Fruit fly (Drosophila melanogaster) whole organism, embryonic: ENCODE measurements around the gene Hip14.

Experiments used
- Atf3 ChIP-seq: fragments of 200-800 bp; sonication (Bioruptor generic); optimal IDR thresholded peaks from 3 replicates; lab custom pipeline; 2016; ENCODE audit warnings: missing biosample characterization, missing genetic modification characterization
- CG11560 ChIP-seq: fragments of 200-800 bp; sonication (Bioruptor generic); IDR thresholded peaks from 3 replicates; pipeline ENCODE4 v1.3.6; 2022; ENCODE audit warnings: missing biosample characterization, missing genetic modification characterization
- CG11696 ChIP-seq: fragments of 200-800 bp; sonication (Bioruptor generic); IDR thresholded peaks from 2 replicates; pipeline ENCODE4 v1.3.6; 2022; ENCODE audit warnings: missing biosample characterization, missing genetic modification characterization
- CG12104 ChIP-seq: fragments of 200-800 bp; sonication (Bioruptor generic); optimal IDR thresholded peaks from 3 replicates; lab custom pipeline; 2016; ENCODE audit warnings: missing biosample characterization, missing genetic modification characterization
- CG17385 ChIP-seq: fragments of 200-800 bp; sonication (Bioruptor generic); optimal IDR thresholded peaks from 3 replicates; lab custom pipeline; 2018; ENCODE audit warnings: missing biosample characterization, mild to moderate bottlenecking, missing genetic modification characterization
- CG2875 ChIP-seq: fragments of 200-800 bp; sonication (Bioruptor generic); optimal IDR thresholded peaks from 2 replicates; lab custom pipeline; 2017; ENCODE audit warnings: missing biosample characterization, mild to moderate bottlenecking, missing genetic modification characterization, missing genetic modification reagents
- CG3407 ChIP-seq: fragments of 200-800 bp; sonication (Bioruptor generic); optimal IDR thresholded peaks from 2 replicates; lab custom pipeline; 2018; ENCODE audit warnings: missing biosample characterization, mild to moderate bottlenecking, missing genetic modification characterization
- CG43689 ChIP-seq: fragments of 200-800 bp; sonication (Bioruptor generic); IDR thresholded peaks from 2 replicates; pipeline ENCODE4 v1.3.6; 2022; ENCODE audit warnings: missing biosample characterization, missing genetic modification characterization
- CG6272 ChIP-seq: fragments of 200-800 bp; sonication (Bioruptor generic); IDR thresholded peaks from 2 replicates; pipeline ENCODE4 v1.3.6; 2022; ENCODE audit warnings: missing biosample characterization, missing genetic modification characterization
- CG6854 ChIP-seq: fragments of 200-800 bp; sonication (Bioruptor generic); optimal IDR thresholded peaks from 3 replicates; lab custom pipeline; 2017; ENCODE audit warnings: missing biosample characterization, mild to moderate bottlenecking, missing genetic modification characterization
- CG8924 ChIP-seq: fragments of 200-800 bp; optimal IDR thresholded peaks from 3 replicates; lab custom pipeline; 2019; ENCODE audit warnings: missing biosample characterization, mild to moderate bottlenecking, missing genetic modification characterization, moderate library complexity
- CTCF ChIP-seq: fragments of 200-800 bp; sonication (Bioruptor generic); optimal IDR thresholded peaks from 2 replicates; lab custom pipeline; 2017; ENCODE audit warnings: missing biosample characterization, mild to moderate bottlenecking, missing genetic modification characterization, moderate library complexity
- Chrac-16 ChIP-seq: fragments of 200-800 bp; sonication (Bioruptor generic); optimal IDR thresholded peaks from 3 replicates; lab custom pipeline; 2016; ENCODE audit warnings: missing biosample characterization, missing genetic modification characterization
- D19A ChIP-seq: fragments of 200-800 bp; optimal IDR thresholded peaks from 3 replicates; lab custom pipeline; 2019; ENCODE audit warnings: missing biosample characterization, mild to moderate bottlenecking, missing genetic modification characterization, moderate library complexity
- Doc3 ChIP-seq: fragments of 200-800 bp; sonication (Bioruptor generic); IDR thresholded peaks from 3 replicates; pipeline ENCODE4 v1.3.6; 2022; ENCODE audit warnings: missing biosample characterization, missing genetic modification characterization; ENCODE audit not compliant: partially characterized antibody
- Fer1 ChIP-seq: fragments of 200-800 bp; sonication (Bioruptor generic); optimal IDR thresholded peaks from 2 replicates; lab custom pipeline; 2017; ENCODE audit warnings: missing biosample characterization, mild to moderate bottlenecking, missing genetic modification characterization
- Fer3 ChIP-seq: fragments of 200-800 bp; sonication (Bioruptor generic); optimal IDR thresholded peaks from 2 replicates; lab custom pipeline; 2018; ENCODE audit warnings: missing biosample characterization, mild to moderate bottlenecking, missing genetic modification characterization, moderate library complexity
- H2.0 ChIP-seq: fragments of 200-800 bp; sonication (Bioruptor generic); IDR thresholded peaks from 2 replicates; pipeline ENCODE4 v1.3.6; 2022; ENCODE audit warnings: missing biosample characterization, missing genetic modification characterization
- HHEX ChIP-seq: fragments of 200-800 bp; sonication (Bioruptor generic); optimal IDR thresholded peaks from 3 replicates; lab custom pipeline; 2017; ENCODE audit warnings: missing biosample characterization, mild to moderate bottlenecking, missing genetic modification characterization, missing genetic modification reagents
- HLH4C ChIP-seq: fragments of 200-800 bp; sonication (Bioruptor generic); IDR thresholded peaks from 3 replicates; pipeline ENCODE4 v1.3.6; 2022; ENCODE audit warnings: missing biosample characterization, missing genetic modification characterization; ENCODE audit not compliant: partially characterized antibody
- HLH54F ChIP-seq: fragments of 200-800 bp; sonication (Bioruptor generic); optimal IDR thresholded peaks from 3 replicates; lab custom pipeline; 2016; ENCODE audit warnings: missing biosample characterization, missing genetic modification characterization
- Hand ChIP-seq: fragments of 200-800 bp; sonication (Bioruptor generic); optimal IDR thresholded peaks from 2 replicates; lab custom pipeline; 2017; ENCODE audit warnings: mild to moderate bottlenecking, missing biosample characterization, missing genetic modification reagents, missing genetic modification characterization
- HmgD ChIP-seq: fragments of 200-800 bp; sonication (Bioruptor generic); optimal IDR thresholded peaks from 3 replicates; lab custom pipeline; 2016; ENCODE audit warnings: missing biosample characterization, missing genetic modification characterization
- HmgZ ChIP-seq: fragments of 200-800 bp; sonication (Bioruptor generic); optimal IDR thresholded peaks from 2 replicates; lab custom pipeline; 2018; ENCODE audit warnings: missing biosample characterization, mild to moderate bottlenecking, missing genetic modification characterization
- Jarid2 ChIP-seq: fragments of 200-800 bp; sonication (Bioruptor generic); optimal IDR thresholded peaks from 3 replicates; lab custom pipeline; 2017; ENCODE audit warnings: mild to moderate bottlenecking, missing biosample characterization, missing genetic modification reagents, missing genetic modification characterization
- Kr ChIP-seq: fragments of 200-800 bp; sonication (Bioruptor generic); optimal IDR thresholded peaks from 2 replicates; lab custom pipeline; 2017; ENCODE audit warnings: missing biosample characterization, mild to moderate bottlenecking, missing genetic modification characterization
- Lim3 ChIP-seq: fragments of 200-800 bp; sonication (Bioruptor generic); IDR thresholded peaks from 2 replicates; pipeline ENCODE4 v1.3.6; 2022; ENCODE audit warnings: missing biosample characterization, missing genetic modification characterization
- Ravus ChIP-seq: fragments of 200-800 bp; sonication (Bioruptor generic); IDR thresholded peaks from 2 replicates; pipeline ENCODE4 v1.3.6; 2022; ENCODE audit warnings: missing biosample characterization, missing genetic modification characterization
- ap ChIP-seq: fragments of 200-800 bp; sonication (Bioruptor generic); IDR thresholded peaks from 2 replicates; pipeline ENCODE4 v1.3.6; 2022; ENCODE audit warnings: missing biosample characterization, missing genetic modification characterization
- ash1 ChIP-seq: fragments of 200-800 bp; sonication (Bioruptor generic); optimal IDR thresholded peaks from 2 replicates; lab custom pipeline; 2018; ENCODE audit warnings: missing biosample characterization, mild to moderate bottlenecking, missing genetic modification characterization
- bcd ChIP-seq: fragments of 200-800 bp; sonication (Bioruptor generic); optimal IDR thresholded peaks from 2 replicates; lab custom pipeline; 2017; ENCODE audit warnings: missing biosample characterization, mild to moderate bottlenecking, missing genetic modification characterization
- bigmax ChIP-seq: fragments of 200-800 bp; sonication (Bioruptor generic); optimal IDR thresholded peaks from 2 replicates; lab custom pipeline; 2018; ENCODE audit warnings: missing biosample characterization, mild to moderate bottlenecking, missing genetic modification characterization
- br ChIP-seq: fragments of >200 bp; optimal IDR thresholded peaks from 2 replicates; lab custom pipeline; 2017
- bsh ChIP-seq, 2 experiments: fragments of 200-800 bp; sonication (Bioruptor generic); optimal IDR thresholded peaks; 2 replicates each; lab custom pipeline; 2017 to 2018; ENCODE audit warnings: mild to moderate bottlenecking in 2 of 2, missing biosample characterization in 2 of 2, missing genetic modification characterization in 2 of 2, moderate library complexity in 1 of 2
- crp ChIP-seq, 2 experiments: fragments of 200-800 bp; sonication (Bioruptor generic); optimal IDR thresholded peaks; 2 replicates in 1 of 2; 3 replicates in 1 of 2; lab custom pipeline; 2017; ENCODE audit warnings: missing biosample characterization in 2 of 2, missing genetic modification characterization in 2 of 2, mild to moderate bottlenecking in 1 of 2, moderate library complexity in 1 of 2
- fd3F ChIP-seq: fragments of 200-800 bp; sonication (Bioruptor generic); optimal IDR thresholded peaks from 2 replicates; lab custom pipeline; 2018; ENCODE audit warnings: missing biosample characterization, mild to moderate bottlenecking, missing genetic modification characterization, moderate library complexity
- gcm2 ChIP-seq: fragments of 200-800 bp; sonication (Bioruptor generic); optimal IDR thresholded peaks from 2 replicates; lab custom pipeline; 2016; ENCODE audit warnings: missing biosample characterization, missing genetic modification characterization
- ham ChIP-seq: fragments of 200-800 bp; sonication (Bioruptor generic); IDR thresholded peaks from 2 replicates; pipeline ENCODE4 v1.3.6; 2022; ENCODE audit warnings: missing biosample characterization, missing genetic modification characterization
- hbn ChIP-seq: fragments of 200-800 bp; sonication (Bioruptor generic); IDR thresholded peaks from 2 replicates; pipeline ENCODE4 v1.3.6; 2022; ENCODE audit warnings: missing biosample characterization, missing genetic modification characterization; ENCODE audit not compliant: partially characterized antibody
- her ChIP-seq: fragments of 200-800 bp; sonication (Bioruptor generic); optimal IDR thresholded peaks from 2 replicates; lab custom pipeline; 2016; ENCODE audit warnings: missing biosample characterization, missing genetic modification characterization
- lbe ChIP-seq: fragments of 200-800 bp; sonication (Bioruptor generic); optimal IDR thresholded peaks from 2 replicates; lab custom pipeline; 2016; ENCODE audit warnings: missing biosample characterization, mild to moderate bottlenecking, missing genetic modification characterization
- lov ChIP-seq, 2 experiments: fragments of 200-800 bp in 1 of 2; fragments of >200 bp in 1 of 2; sonication (Bioruptor generic) in 1 of 2; IDR thresholded peaks in 1 of 2; optimal IDR thresholded peaks in 1 of 2; 2 replicates in 1 of 2; 3 replicates in 1 of 2; pipeline versions ENCODE4 v1.3.6 to Lab custom; 2017 to 2022; ENCODE audit warnings: missing biosample characterization in 1 of 2, missing genetic modification characterization in 1 of 2
- pan ChIP-seq, 4 experiments: fragments of >200 bp in 3 of 4; fragments of 200-800 bp in 1 of 4; sonication (Bioruptor generic) in 1 of 4; optimal IDR thresholded peaks in 3 of 4; IDR thresholded peaks in 1 of 4; 2 replicates each; pipeline versions ENCODE4 v1.3.6 to Lab custom; 2017 to 2022; ENCODE audit warnings: missing biosample characterization in 2 of 4, missing genetic modification characterization in 2 of 4, mixed read lengths in 1 of 4
- phol ChIP-seq: fragments of 200-800 bp; sonication (Bioruptor generic); optimal IDR thresholded peaks from 3 replicates; lab custom pipeline; 2018; ENCODE audit warnings: missing biosample characterization, mild to moderate bottlenecking, missing genetic modification characterization, moderate library complexity
- pros ChIP-seq: fragments of 200-800 bp; sonication (Bioruptor generic); optimal IDR thresholded peaks from 3 replicates; lab custom pipeline; 2019; ENCODE audit warnings: missing biosample characterization, mild to moderate bottlenecking, missing genetic modification characterization, moderate library complexity
- psq ChIP-seq: fragments of 200-800 bp; sonication (Bioruptor generic); optimal IDR thresholded peaks from 2 replicates; lab custom pipeline; 2017; ENCODE audit warnings: missing biosample characterization, missing genetic modification characterization
- trh ChIP-seq: fragments of 200-800 bp; sonication (Bioruptor generic); optimal IDR thresholded peaks from 2 replicates; lab custom pipeline; 2016; ENCODE audit warnings: missing biosample characterization, missing genetic modification characterization
- unc-4 ChIP-seq: fragments of 200-800 bp; sonication (Bioruptor generic); IDR thresholded peaks from 2 replicates; pipeline ENCODE4 v1.3.6; 2022; ENCODE audit warnings: missing biosample characterization, missing genetic modification characterization; ENCODE audit not compliant: partially characterized antibody
- yki ChIP-seq: fragments of >200 bp; optimal IDR thresholded peaks from 3 replicates; lab custom pipeline; 2018
- zen2 ChIP-seq: fragments of 200-800 bp; sonication (Bioruptor generic); IDR thresholded peaks from 3 replicates; pipeline ENCODE4 v1.3.6; 2022; ENCODE audit warnings: missing biosample characterization, missing genetic modification characterization; ENCODE audit not compliant: partially characterized antibody

Gene Hip14

DNA sequence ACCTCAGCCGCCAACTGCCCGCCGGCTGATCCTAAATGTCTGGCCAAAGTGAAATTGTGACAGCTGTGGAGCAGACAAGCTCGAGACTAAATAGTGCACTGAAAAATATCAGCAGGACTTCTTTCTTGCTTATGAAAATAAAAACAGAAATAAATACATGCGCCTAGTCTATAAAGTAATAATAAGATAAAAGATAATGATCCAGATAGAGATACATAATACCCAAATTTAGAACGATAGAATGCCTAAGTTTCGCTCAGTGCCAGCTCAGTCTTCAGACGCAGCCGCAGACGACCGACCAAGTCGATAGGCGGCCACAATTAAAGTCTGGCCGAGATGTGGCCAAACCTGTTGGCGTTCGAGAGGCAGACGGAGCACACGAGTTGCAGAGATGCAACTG is 47.2 kb upstream of the Hip14 start (continued):
- TF ChIP-seq Chrac-16 (GFP tag; lab: Kevin White, UChicago) (peak; percentile 30), CG6854 (no peak), CG11696 (GFP tag; lab: Robert Waterston, UW) (no peak), Hand (no peak), fd3F (GFP tag; lab: Kevin White, UChicago) (no peak), br (lab: Kevin White, UChicago) (no peak), HHEX (GFP tag; lab: Kevin White, UChicago) (peak; percentile 9), CG3407 (GFP tag; lab: Kevin White, UChicago) (peak; percentile 24), Fer1 (GFP tag; lab: Kevin White, UChicago) (peak; percentile 31), psq (GFP tag; lab: Kevin White, UChicago) (no peak), phol (tag; lab: Kevin White, UChicago) (peak; percentile 48), Atf3 (GFP tag; lab: Kevin White, UChicago) (no peak), Lim3 (no peak), yki (no peak), CG2875 (peak; percentile 72), hbn (no peak), ash1 (GFP tag; lab: Kevin White, UChicago) (no peak), lov (optimal IDR thresholded peaks at IDR 0.05; lab: Kevin White, UChicago) (no peak), lov (GFP tag; IDR thresholded peaks at IDR 0.05; lab: Robert Waterston, UW) (0 out of 3 replicates have a peak, but pooled peaks have one; percentile 65), CG11560 (tag; lab: Robert Waterston, UW) (no peak), HLH4C (GFP tag; lab: Robert Waterston, UW) (no peak), D19A (peak; percentile 17), Doc3 (GFP tag; lab: Robert Waterston, UW) (no peak), bsh (GFP tag; optimal IDR thresholded peaks at IDR 0.05; lab: Kevin White, UChicago) (peak in 1 of 2 experiments; percentile 80), CG8924 (tag; lab: Kevin White, UChicago) (peak; percentile 64), Jarid2 (GFP tag; lab: Kevin White, UChicago) (no peak), crp (GFP tag; optimal IDR thresholded peaks at IDR 0.05; lab: Kevin White, UChicago) (no peak), HmgZ (tag; lab: Kevin White, UChicago) (no peak), CTCF (GFP tag; lab: Kevin White, UChicago) (no peak), CG6272 (GFP tag; lab: Robert Waterston, UW) (no peak), Fer3 (tag; lab: Kevin White, UChicago) (peak; percentile 11), Kr (no peak), bcd (peak; percentile 61), zen2 (no peak), bigmax (no peak), HLH54F (peak; percentile 8), Ravus (peak; percentile 14), her (GFP tag; lab: Kevin White, UChicago) (no peak), gcm2 (GFP tag; lab: Kevin White, UChicago) (no peak), pan (optimal IDR thresholded peaks at IDR 0.05; lab: Kevin White, UChicago) (no peak), pan (GFP tag; optimal IDR thresholded peaks at IDR 0.05 in 1 of 2, IDR thresholded peaks at IDR 0.05 in 1 of 2) (peak in 1 of 2 experiments; percentile 79), CG12104 (GFP tag; lab: Kevin White, UChicago) (peak; percentile 31), lbe (peak; percentile 69), trh (GFP tag; lab: Kevin White, UChicago) (no peak), CG17385 (peak; percentile 65), pros (no peak), ham (GFP tag; lab: Robert Waterston, UW) (no peak), HmgD (GFP tag; lab: Kevin White, UChicago) (no peak), H2.0 (GFP tag; lab: Robert Waterston, UW) (0 out of 2 replicates have a peak, but pooled peaks have one; percentile 36), CG43689 (no peak), ap (GFP tag; lab: Robert Waterston, UW) (peak; percentile 52; the same call in 1 of the 2 replicates), unc-4 (GFP tag; lab: Robert Waterston, UW) (no peak)
